Worm (Caenorhabditis elegans): ENCODE results near the gene ZK218.7.

The ZK218.7 gene

ce11 chrV:17066634-17067033 lies 38.9 kb upstream of the ZK218.7 start:
- TF ChIP-seq fax-1 (tag; optimal IDR thresholded peaks at IDR 0.05) (no peak), sox-2 (GFP tag; IDR thresholded peaks at IDR 0.05) (no peak), ttx-3 (tag; optimal IDR thresholded peaks at IDR 0.05) (no peak)

DNA sequence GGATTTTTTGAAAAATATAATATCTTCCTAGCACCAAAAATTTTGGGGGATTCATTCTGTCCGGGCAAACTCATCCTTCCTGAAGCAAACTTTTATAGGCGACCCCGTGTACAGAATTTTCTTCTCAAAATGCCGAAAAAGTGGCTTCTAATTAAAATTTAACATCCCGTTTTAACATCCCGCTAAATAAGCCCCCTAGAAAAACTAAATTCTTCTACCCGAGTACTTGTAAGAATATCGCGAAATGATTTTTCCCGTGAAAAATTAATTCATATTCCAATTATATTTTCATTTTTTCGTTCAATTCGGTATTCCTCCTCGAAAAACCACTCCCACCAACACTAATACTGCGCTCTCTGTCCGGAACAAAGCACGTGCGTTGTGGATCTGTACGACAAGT lies 36.7 kb upstream of the ZK218.7 start, which contains the start of gene T05E12.8:
TSS of gene T05E12.8 (plus strand) at position 301 of the 400 bp plus-strand sequence.
- TF ChIP-seq pag-3 (tag; optimal IDR thresholded peaks at IDR 0.05; ENCODE audit: borderline replicate concordance) (no peak), ceh-19 (GFP tag; optimal IDR thresholded peaks at IDR 0.05) (no peak), ceh-31 (tag; optimal IDR thresholded peaks at IDR 0.05) (no peak), mec-3 (tag; optimal IDR thresholded peaks at IDR 0.05; ENCODE audit: borderline replicate concordance) (no peak), C08G9.2 (tag; optimal IDR thresholded peaks at IDR 0.05) (no peak)

DNA sequence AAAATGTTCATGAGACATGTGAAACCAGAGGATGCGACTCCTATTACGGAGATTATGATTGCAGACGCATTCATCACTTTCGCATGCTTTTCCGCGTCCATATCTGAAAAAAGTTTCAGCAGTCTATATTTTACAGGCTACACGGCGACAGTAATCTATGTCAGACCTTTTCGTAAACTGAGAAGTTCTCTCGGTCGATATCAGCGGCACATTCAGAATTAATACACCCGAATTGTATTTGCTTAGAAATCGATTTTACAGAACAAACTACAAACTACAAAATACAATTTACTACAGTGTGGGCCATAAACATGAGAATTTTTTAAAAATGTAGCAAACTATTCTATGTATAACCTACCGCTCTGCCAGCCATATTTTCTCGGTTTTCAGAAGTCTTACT lies 34.0 kb upstream of the ZK218.7 start, which contains the start of gene srbc-14:
TSS of gene srbc-14 (minus strand) at position 101 of the 400 bp plus-strand sequence.
- no peak for TF ChIP-seq C38D4.7 (GFP tag; optimal IDR thresholded peaks at IDR 0.05)
- no peak for TF ChIP-seq fkh-6 (tag; optimal IDR thresholded peaks at IDR 0.05)
- TF ChIP-seq hlh-8 (tag; optimal IDR thresholded peaks at IDR 0.05): no peak
- no peak for TF ChIP-seq npax-4 (tag; optimal IDR thresholded peaks at IDR 0.05)
- no peak for TF ChIP-seq ets-4 (tag; optimal IDR thresholded peaks at IDR 0.05)
- no peak for TF ChIP-seq nhr-11 (tag; optimal IDR thresholded peaks at IDR 0.05)
- no peak for TF ChIP-seq ceh-18 (tag; optimal IDR thresholded peaks at IDR 0.05)
- no peak for TF ChIP-seq ceh-6 (GFP tag; optimal IDR thresholded peaks at IDR 0.05)
- TF ChIP-seq eyg-1 (tag; optimal IDR thresholded peaks at IDR 0.05): no peak
- no peak for TF ChIP-seq ceh-14 (tag; optimal IDR thresholded peaks at IDR 0.05)
- no peak for TF ChIP-seq hlh-30 (tag; optimal IDR thresholded peaks at IDR 0.05; ENCODE audit: insufficient read depth)

DNA sequence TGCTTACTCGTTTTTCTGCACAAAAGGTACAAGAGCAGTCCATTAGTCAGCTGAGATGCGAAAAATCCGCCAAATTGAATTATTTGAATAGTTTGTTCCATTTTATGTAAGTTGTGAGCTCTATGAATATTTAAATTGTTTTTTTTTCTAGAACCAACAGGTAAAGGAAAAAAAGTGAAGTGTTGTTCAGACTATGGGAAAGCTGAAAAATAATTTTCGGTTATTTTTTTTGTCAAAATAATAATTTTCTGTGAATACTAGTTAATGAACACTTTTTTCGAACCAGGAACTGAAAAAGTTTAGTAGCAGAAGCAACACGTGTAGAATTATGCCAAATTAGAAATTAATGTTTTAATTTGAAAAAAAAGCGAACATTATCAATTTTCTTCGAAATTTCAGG lies 29.7 kb upstream of the ZK218.7 start, which contains the start of gene str-125:
TSS of gene str-125 (minus strand) at position 101 of the 400 bp plus-strand sequence.
- no peak for TF ChIP-seq elt-4 (tag; optimal IDR thresholded peaks at IDR 0.05)
- TF ChIP-seq ttx-3 (tag; optimal IDR thresholded peaks at IDR 0.05): no peak
- no peak for TF ChIP-seq hlh-15 (tag; optimal IDR thresholded peaks at IDR 0.05)
- no peak for TF ChIP-seq unc-86 (tag; optimal IDR thresholded peaks at IDR 0.05)
- TF ChIP-seq pax-1 (tag; optimal IDR thresholded peaks at IDR 0.05): no peak
- no peak for TF ChIP-seq ceh-30 (tag; optimal IDR thresholded peaks at IDR 0.05)
- no peak for TF ChIP-seq ceh-14 (tag; optimal IDR thresholded peaks at IDR 0.05)

ce11 chrV:17077889-17078288 lies 27.7 kb upstream of the ZK218.7 start, which contains the start of gene T05E12.3:
TSS of gene T05E12.3 (minus strand) at chrV:17077989.
- TF ChIP-seq ceh-34 (tag; optimal IDR thresholded peaks at IDR 0.05) (no peak), ceh-31 (tag; optimal IDR thresholded peaks at IDR 0.05) (no peak), eyg-1 (tag; optimal IDR thresholded peaks at IDR 0.05) (no peak)

DNA sequence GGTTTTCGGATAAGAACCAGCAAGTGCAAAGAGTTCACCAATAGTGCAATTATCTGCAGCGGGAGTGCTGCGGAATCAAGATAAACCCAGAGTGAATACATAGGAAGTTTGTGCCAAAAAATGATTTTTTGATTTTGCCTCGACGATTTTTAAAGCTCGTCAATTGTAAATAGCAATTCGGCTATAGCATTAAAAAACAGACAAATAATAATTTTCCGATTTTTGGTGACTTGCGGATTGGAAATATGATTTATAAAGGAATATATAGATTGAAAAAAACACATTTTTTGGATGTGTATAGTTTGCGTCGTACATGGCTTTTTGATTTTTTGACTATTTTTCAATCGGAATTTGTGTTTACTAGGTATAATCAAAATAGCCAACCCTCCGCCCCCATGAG lies 25.8 kb upstream of the ZK218.7 start, which contains the start of gene srw-20:
TSS of gene srw-20 (minus strand) at position 101 of the 400 bp plus-strand sequence.
- TF ChIP-seq unc-86 (tag; optimal IDR thresholded peaks at IDR 0.05): no peak
- no peak for TF ChIP-seq ceh-30 (tag; optimal IDR thresholded peaks at IDR 0.05)
- TF ChIP-seq lin-11 (tag; optimal IDR thresholded peaks at IDR 0.05): no peak
- TF ChIP-seq ceh-6 (GFP tag; optimal IDR thresholded peaks at IDR 0.05): no peak
- TF ChIP-seq syd-9 (tag; optimal IDR thresholded peaks at IDR 0.05): no peak
- no peak for TF ChIP-seq dmd-4 (tag; optimal IDR thresholded peaks at IDR 0.05; ENCODE audit: borderline replicate concordance)
- TF ChIP-seq pag-3 (tag; optimal IDR thresholded peaks at IDR 0.05; ENCODE audit: borderline replicate concordance): no peak
- no peak for TF ChIP-seq pha-2 (tag; optimal IDR thresholded peaks at IDR 0.05)
- no peak for TF ChIP-seq npax-4 (tag; optimal IDR thresholded peaks at IDR 0.05)
- TF ChIP-seq ceh-19 (GFP tag; optimal IDR thresholded peaks at IDR 0.05): no peak
- no peak for TF ChIP-seq unc-42 (tag; optimal IDR thresholded peaks at IDR 0.05)
- TF ChIP-seq pat-9 (tag; optimal IDR thresholded peaks at IDR 0.05): no peak
- no peak for TF ChIP-seq K02D7.2 (tag; optimal IDR thresholded peaks at IDR 0.05)
- TF ChIP-seq hlh-6 (tag; optimal IDR thresholded peaks at IDR 0.05): no peak
- no peak for TF ChIP-seq ceh-31 (tag; optimal IDR thresholded peaks at IDR 0.05)
- TF ChIP-seq gmeb-2 (tag; optimal IDR thresholded peaks at IDR 0.05): no peak
- no peak for TF ChIP-seq madf-2 (tag; optimal IDR thresholded peaks at IDR 0.05)
- no peak for TF ChIP-seq tbx-7 (tag; optimal IDR thresholded peaks at IDR 0.05)
- TF ChIP-seq che-1 (tag; optimal IDR thresholded peaks at IDR 0.05): no peak
- no peak for TF ChIP-seq fkh-6 (tag; optimal IDR thresholded peaks at IDR 0.05)
